Worm (Caenorhabditis elegans) whole organism, midembryonic: ENCODE results near the gene T27E7.3.

Source experiments
- T22C8.4 ChIP-seq: fragments of 200-800 bp; sonication (Bioruptor generic); IDR thresholded peaks from 2 replicates; pipeline ENCODE4 v1.3.6; 2022; ENCODE audit warnings: missing genetic modification characterization, missing compliant biosample characterization
- cog-1 ChIP-seq: sonication (generic microtip); optimal IDR thresholded peaks from 2 replicates; lab custom pipeline; 2016; ENCODE audit warnings: missing genetic modification characterization, missing compliant biosample characterization
- flt-1 ChIP-seq: fragments of 200-800 bp; sonication (Bioruptor generic); IDR thresholded peaks from 2 replicates; pipeline ENCODE4 v1.3.6; 2022; ENCODE audit warnings: missing genetic modification characterization, missing compliant biosample characterization
- klf-2 ChIP-seq: fragments of 200-800 bp; sonication (Bioruptor generic); conservative IDR thresholded peaks from 2 replicates; pipeline ENCODE4 v1.3.6; 2022; ENCODE audit warnings: missing genetic modification reagents, missing genetic modification characterization, missing compliant biosample characterization
- med-1 ChIP-seq: sonication (generic microtip); optimal IDR thresholded peaks from 2 replicates; lab custom pipeline; 2017; ENCODE audit warnings: missing genetic modification characterization, mild to moderate bottlenecking, missing compliant biosample characterization, antibody characterized with exemption, missing genetic modification reagents; ENCODE audit not compliant: insufficient read depth
- ref-1 ChIP-seq: fragments of 200-800 bp; sonication (Bioruptor generic); conservative IDR thresholded peaks from 2 replicates; pipeline ENCODE4 v1.3.6; 2022; ENCODE audit warnings: missing genetic modification reagents, missing genetic modification characterization, missing compliant biosample characterization
- tab-1 ChIP-seq: fragments of 200-800 bp; sonication (Bioruptor generic); IDR thresholded peaks from 2 replicates; pipeline ENCODE4 v1.3.6; 2022; ENCODE audit warnings: missing genetic modification characterization, missing compliant biosample characterization
- ztf-23 ChIP-seq: fragments of 200-800 bp; sonication (Bioruptor generic); IDR thresholded peaks from 2 replicates; pipeline ENCODE4 v1.3.6; 2022; ENCODE audit warnings: missing genetic modification reagents, missing genetic modification characterization, missing compliant biosample characterization
- ztf-29 ChIP-seq: fragments of 200-800 bp; sonication (Bioruptor generic); IDR thresholded peaks from 2 replicates; pipeline ENCODE4 v1.3.6; 2022; ENCODE audit warnings: missing genetic modification reagents, missing genetic modification characterization, missing compliant biosample characterization

Gene T27E7.3

DNA sequence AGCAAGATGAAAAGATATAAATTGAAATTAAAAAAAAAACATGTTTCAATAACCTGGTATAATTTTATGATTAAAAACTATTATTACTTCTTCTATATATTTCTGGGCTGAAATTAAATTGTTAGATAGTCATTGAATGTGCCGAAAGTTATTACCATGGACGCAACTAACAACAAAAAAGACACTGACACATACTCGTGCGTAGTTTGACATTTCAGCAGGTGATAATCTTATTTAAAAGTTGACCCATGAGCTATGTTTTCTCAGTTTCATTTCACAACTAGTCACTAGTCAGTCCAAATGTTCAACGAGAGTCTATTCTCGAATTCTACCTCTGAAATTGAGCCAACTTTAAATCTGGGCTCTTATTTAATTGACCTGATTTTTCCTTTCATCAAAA is at the start of gene T27E7.3:
TSS of gene T27E7.3 (plus strand) at position 301 of the 400 bp plus-strand sequence.
- TF ChIP-seq klf-2 (GFP tag; lab: Robert Waterston, UW) = no peak
- no peak for TF ChIP-seq cog-1
- TF ChIP-seq T22C8.4 (GFP tag; lab: Robert Waterston, UW) = no peak
- TF ChIP-seq ref-1 (GFP tag; lab: Robert Waterston, UW) = no peak
- TF ChIP-seq flt-1 = no peak
- TF ChIP-seq tab-1 (GFP tag; lab: Robert Waterston, UW) = no peak
- TF ChIP-seq ztf-29 (GFP tag; lab: Robert Waterston, UW) = no peak
- TF ChIP-seq ztf-23 (GFP tag; lab: Robert Waterston, UW) = no peak
- TF ChIP-seq med-1 (GFP tag; lab: Kevin White, UChicago) = no peak

DNA sequence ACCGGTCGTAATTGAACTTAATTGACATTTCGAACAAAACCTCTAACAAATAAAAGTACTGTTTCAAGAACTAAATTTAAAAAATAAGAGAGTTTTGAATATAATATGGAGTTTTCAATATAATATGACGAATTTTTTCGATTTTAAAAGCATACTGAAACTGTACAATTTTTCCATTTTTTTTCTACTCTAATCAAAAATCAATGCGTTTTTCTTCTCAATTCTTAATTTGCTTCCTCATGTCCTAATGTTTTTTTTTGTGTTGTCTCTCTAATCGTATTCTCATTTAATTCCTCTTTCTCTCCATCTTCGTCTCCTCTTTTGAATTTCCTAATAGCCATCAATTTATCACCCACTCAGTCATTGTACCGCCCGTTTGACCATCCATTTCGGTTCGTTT is 46.8 kb upstream of the T27E7.3 start, which contains the start of gene Y57G11A.4:
TSS of gene Y57G11A.4 (plus strand) at position 301 of the 400 bp plus-strand sequence.
- TF ChIP-seq med-1 (GFP tag; lab: Kevin White, UChicago) (no peak), ref-1 (GFP tag; lab: Robert Waterston, UW) (no peak), cog-1 (no peak), tab-1 (GFP tag; lab: Robert Waterston, UW) (no peak)

DNA sequence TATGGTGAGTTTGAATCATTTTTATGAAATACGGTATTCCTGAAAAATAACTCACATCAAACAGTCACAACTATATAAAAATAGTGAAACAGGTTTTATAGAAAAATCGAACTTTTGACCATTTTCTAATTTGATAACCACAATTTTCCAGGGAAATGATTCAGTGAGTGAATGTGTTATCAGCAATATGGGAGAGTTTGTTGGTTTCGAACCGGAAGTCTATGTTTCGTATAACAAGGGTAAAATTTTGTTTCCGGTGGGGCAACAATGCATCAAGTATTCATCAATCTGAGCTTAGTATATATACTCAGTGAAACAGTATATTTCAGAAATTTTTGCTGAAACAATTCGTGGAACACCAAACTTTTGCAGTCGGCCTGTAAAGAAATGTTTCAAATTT is 45.4 kb upstream of the T27E7.3 start:
- no peak for TF ChIP-seq klf-2 (GFP tag; lab: Robert Waterston, UW)
- TF ChIP-seq ref-1 (GFP tag; lab: Robert Waterston, UW) = no peak
- no peak for TF ChIP-seq ztf-29 (GFP tag; lab: Robert Waterston, UW)
- TF ChIP-seq T22C8.4 (GFP tag; lab: Robert Waterston, UW) = no peak
- TF ChIP-seq flt-1 = no peak
- TF ChIP-seq tab-1 (GFP tag; lab: Robert Waterston, UW) = no peak
- TF ChIP-seq med-1 (GFP tag; lab: Kevin White, UChicago) = no peak
- TF ChIP-seq cog-1 = no peak
- no peak for TF ChIP-seq ztf-23 (GFP tag; lab: Robert Waterston, UW)

DNA sequence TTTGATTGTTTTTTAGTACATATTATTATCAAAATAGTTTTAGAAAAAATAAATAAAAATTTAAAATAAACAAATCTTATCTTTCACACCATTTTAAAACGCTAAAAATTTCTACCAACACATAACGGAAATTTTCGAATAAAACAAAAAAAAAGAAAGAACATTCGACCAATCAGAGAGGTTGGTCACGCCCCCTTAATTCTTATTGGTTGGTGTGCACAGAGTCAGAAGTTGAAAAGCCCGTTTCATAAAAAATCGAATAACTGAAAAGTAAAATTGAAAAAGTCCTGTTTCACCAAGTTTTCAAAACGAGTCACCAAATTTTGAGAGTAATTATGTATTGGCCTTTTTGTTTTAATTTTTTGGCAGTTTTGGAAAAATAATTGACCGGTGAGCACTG is 37.7 kb upstream of the T27E7.3 start:
- TF ChIP-seq cog-1 (no peak), klf-2 (GFP tag; lab: Robert Waterston, UW) (no peak), ref-1 (GFP tag; lab: Robert Waterston, UW) (no peak), T22C8.4 (GFP tag; lab: Robert Waterston, UW) (no peak), ztf-23 (GFP tag; lab: Robert Waterston, UW) (no peak), tab-1 (GFP tag; lab: Robert Waterston, UW) (no peak), flt-1 (no peak), med-1 (GFP tag; lab: Kevin White, UChicago) (no peak), ztf-29 (GFP tag; lab: Robert Waterston, UW) (no peak)

DNA sequence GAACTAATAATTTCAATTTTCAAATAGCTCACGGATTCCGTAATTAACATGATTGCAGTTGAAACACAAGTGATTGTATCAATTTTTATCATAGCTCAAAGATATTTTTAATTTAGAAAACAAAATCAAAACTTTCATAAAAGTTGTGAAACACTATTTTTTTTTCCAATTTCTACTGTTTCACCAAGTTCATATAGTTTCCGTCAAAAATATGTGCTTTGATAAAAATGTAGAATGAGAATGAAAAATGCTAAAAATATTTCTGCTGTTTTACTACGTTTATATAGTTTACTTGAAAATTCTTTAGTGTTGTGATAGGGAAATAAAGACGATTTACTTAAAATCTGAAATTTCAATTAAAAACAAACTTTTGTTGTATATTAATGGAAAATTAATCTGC is 33.3 kb upstream of the T27E7.3 start:
- TF ChIP-seq tab-1 (GFP tag; lab: Robert Waterston, UW) = no peak

DNA sequence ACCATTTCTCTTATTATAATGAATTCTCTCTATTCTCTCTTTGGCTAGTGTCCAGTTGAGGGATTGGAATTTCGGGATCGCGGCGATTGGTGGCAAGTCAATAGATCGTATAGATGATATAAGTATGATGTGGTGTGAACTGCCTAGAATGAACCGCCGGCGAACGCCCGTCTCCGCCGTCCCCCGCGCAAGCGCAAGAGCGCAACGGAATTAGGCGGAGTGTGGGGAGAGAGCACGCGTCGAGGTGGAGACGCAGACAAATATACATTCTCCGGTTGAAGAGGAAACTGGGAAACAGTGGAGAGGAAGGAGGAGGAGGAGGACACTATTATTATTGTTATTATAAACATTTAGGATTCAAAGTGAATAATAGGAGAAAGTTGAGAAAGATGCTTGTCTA is 32.3 kb upstream of the T27E7.3 start:
- TF ChIP-seq med-1 (GFP tag; lab: Kevin White, UChicago) (no peak), tab-1 (GFP tag; lab: Robert Waterston, UW) (no peak), flt-1 (no peak), cog-1 (peak; percentile 48), ref-1 (GFP tag; lab: Robert Waterston, UW) (no peak), ztf-29 (GFP tag; lab: Robert Waterston, UW) (no peak), klf-2 (GFP tag; lab: Robert Waterston, UW) (no peak), ztf-23 (GFP tag; lab: Robert Waterston, UW) (peak; percentile 64; the same call in 1 of the 2 replicates), T22C8.4 (GFP tag; lab: Robert Waterston, UW) (no peak)

DNA sequence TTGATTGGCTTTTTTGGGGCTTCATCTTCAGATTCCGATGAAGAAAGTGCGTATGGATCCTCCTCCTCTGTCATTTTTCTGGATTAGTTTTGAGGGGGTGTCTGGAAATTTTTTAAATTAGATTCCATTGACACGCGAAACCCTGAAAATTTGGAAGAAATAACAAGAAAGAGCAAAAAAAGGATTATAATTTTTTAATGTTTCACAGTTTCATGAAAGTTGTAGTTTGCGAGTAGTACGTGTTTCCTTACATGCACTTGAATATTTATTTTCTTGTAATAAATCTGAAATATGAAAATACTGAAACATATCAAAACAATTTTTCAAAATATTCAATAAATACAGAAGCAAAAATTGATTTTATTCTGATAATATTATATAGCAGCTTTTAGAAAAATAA is 23.8 kb upstream of the T27E7.3 start, which contains the start of gene tag-273:
TSS of gene tag-273 (minus strand) at position 101 of the 400 bp plus-strand sequence.
- TF ChIP-seq klf-2 (GFP tag; lab: Robert Waterston, UW) = no peak
- no peak for TF ChIP-seq cog-1
- TF ChIP-seq med-1 (GFP tag; lab: Kevin White, UChicago) = no peak
- TF ChIP-seq tab-1 (GFP tag; lab: Robert Waterston, UW) = no peak
- no peak for TF ChIP-seq ztf-23 (GFP tag; lab: Robert Waterston, UW)
- TF ChIP-seq ztf-29 (GFP tag; lab: Robert Waterston, UW) = no peak
- TF ChIP-seq ref-1 (GFP tag; lab: Robert Waterston, UW) = no peak
- TF ChIP-seq T22C8.4 (GFP tag; lab: Robert Waterston, UW) = no peak
- TF ChIP-seq flt-1 = no peak

DNA sequence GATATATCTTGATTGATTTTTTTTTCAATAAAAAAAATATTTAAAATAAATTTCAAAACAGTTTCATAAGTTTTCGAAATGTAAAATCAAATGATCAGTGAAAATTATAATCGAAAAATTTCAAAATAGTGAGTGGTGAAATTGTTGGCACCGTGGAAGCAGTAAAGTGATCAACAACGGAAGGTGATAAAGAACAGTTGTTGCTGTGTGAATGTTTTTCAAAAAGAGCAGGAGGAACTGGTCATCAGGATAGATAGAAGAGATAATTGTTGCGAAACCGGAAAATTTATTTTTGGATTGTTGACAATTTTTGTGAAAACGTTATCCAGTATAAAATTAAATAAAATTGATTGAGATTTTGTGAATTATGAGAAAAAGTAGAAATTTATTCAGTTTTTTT is 22.8 kb upstream of the T27E7.3 start:
- TF ChIP-seq ztf-29 (GFP tag; lab: Robert Waterston, UW) (no peak), ztf-23 (GFP tag; lab: Robert Waterston, UW) (no peak), T22C8.4 (GFP tag; lab: Robert Waterston, UW) (no peak)

DNA sequence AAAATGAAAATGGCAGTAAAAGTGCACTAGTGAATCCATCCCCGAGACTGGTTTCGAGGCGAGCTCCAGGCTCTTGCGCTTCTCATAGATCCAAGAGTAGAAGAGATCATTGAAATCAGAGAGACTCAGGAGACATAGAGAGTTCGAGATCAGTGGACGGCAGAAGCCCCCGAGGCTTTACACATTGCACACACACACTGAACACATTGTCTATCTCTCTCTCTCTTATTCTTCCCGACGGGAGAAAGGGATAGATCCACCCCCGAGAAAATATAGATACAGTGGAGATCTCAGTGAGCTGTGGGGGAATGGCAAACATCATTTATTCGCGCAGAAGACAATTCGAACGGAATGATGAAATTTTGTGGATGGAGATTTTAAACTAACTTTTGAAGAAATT is 21.8 kb upstream of the T27E7.3 start:
- no peak for TF ChIP-seq cog-1
- no peak for TF ChIP-seq flt-1
- no peak for TF ChIP-seq ztf-23 (GFP tag; lab: Robert Waterston, UW)
- no peak for TF ChIP-seq tab-1 (GFP tag; lab: Robert Waterston, UW)
- TF ChIP-seq klf-2 (GFP tag; lab: Robert Waterston, UW) = no peak
- no peak for TF ChIP-seq T22C8.4 (GFP tag; lab: Robert Waterston, UW)
- TF ChIP-seq ztf-29 (GFP tag; lab: Robert Waterston, UW) = no peak
- TF ChIP-seq ref-1 (GFP tag; lab: Robert Waterston, UW) = no peak
- TF ChIP-seq med-1 (GFP tag; lab: Kevin White, UChicago) = no peak

DNA sequence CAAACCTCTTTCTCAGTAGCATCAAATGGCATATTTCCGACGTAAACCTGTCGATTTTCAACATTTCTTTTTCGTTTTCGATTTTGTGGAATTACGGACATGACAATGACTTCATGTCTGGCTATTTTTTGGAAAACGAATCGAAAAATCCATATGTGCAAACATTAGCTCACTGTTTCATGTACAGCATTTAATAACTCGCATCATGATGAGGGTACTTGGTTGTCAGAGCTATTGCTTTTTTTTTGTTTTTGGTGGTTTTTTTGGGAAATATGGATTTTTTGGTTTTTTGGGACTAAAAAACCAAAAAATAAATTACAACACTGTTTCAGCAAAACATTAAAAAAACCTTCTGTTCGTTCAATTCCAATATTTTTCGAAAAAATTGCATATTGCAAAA is 16.4 kb upstream of the T27E7.3 start, which contains the start of gene Y57G11A.5:
TSS of gene Y57G11A.5 (minus strand) at position 101 of the 400 bp plus-strand sequence.
- TF ChIP-seq ref-1 (GFP tag; lab: Robert Waterston, UW) = no peak
- no peak for TF ChIP-seq T22C8.4 (GFP tag; lab: Robert Waterston, UW)
- no peak for TF ChIP-seq tab-1 (GFP tag; lab: Robert Waterston, UW)
- TF ChIP-seq ztf-23 (GFP tag; lab: Robert Waterston, UW) = no peak
- TF ChIP-seq ztf-29 (GFP tag; lab: Robert Waterston, UW) = no peak
- TF ChIP-seq cog-1 = no peak
- no peak for TF ChIP-seq med-1 (GFP tag; lab: Kevin White, UChicago)
- no peak for TF ChIP-seq klf-2 (GFP tag; lab: Robert Waterston, UW)
- no peak for TF ChIP-seq flt-1
